Fruit fly (Drosophila melanogaster) S2 (cell line): Measurements from ENCODE around the gene CecA2.

Experiments
- CG8478 ChIP-seq: fragments of >200 bp; optimal IDR thresholded peaks from 2 replicates; lab custom pipeline; 2018
- CTCF ChIP-seq, 2 experiments: fragments of >200 bp; optimal IDR thresholded peaks; 2 replicates each; lab custom pipeline; 2018

Gene CecA2

DNA sequence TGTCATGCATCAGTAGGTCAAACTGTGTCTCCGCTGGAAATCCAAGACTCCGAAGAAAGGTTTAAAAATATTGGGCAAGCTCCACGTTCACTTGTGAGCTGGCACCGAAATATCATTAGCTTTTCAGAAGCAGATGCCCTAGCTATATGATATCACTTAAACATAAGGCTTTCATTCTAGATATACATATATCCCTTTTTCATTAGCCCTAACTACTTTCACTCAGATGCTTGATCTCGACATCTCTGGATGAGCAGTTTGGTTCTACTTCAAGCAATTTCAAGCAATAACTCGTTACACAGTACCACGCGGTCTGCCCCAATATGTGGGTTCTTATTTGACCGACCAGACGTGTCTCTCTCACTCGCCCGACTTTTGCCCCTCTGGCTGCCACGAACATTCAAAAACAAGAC, 20.5 kb upstream of the CecA2 start:
- TF ChIP-seq CG8478, result no peak
- no peak for TF ChIP-seq CTCF (optimal IDR thresholded peaks at IDR 0.05; lab: Kevin White, UChicago)

DNA sequence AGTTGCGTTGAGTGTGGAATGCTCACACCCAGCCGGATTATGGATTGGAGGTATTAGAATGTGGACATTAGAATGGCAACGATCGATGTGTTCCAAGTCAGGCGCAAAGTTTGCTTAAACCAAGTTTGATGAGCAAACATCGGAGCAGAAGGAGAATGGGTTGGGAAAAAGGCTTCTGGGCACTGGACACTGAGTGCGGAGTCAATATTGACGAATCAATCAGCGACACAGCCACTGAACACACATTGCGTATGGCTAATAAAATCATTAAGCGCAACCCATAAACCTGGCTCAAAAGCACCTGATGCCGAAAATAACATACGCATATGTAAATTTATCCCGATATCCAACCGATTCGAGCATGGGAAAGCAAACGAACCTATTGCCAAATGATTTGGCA, 18.1 kb upstream of the CecA2 start:
- TF ChIP-seq CTCF (optimal IDR thresholded peaks at IDR 0.05; lab: Kevin White, UChicago) (no peak), CG8478 (no peak)

DNA sequence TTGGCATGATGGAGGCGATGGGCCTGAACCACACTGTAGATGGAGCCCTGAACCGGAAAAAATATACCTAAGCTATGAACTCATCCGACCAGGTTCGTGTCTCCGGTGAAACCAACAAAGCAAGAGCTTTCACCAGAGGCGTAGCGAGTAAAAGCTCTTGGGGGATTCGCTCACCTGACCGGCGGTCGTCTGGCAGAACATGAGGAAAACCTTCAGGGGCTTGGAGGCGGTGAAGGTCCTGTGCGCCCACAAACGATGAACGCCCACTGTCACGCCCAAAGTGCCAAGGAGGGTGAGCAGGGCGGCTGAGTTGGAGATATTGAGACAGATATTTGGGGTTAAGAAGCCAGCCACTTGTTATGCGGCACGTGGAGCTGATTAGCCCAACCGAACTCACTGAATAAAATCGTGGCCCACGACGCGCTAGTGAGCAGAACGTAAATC, 16.3 kb upstream of the CecA2 start:
- no peak for TF ChIP-seq CG8478
- TF ChIP-seq CTCF (optimal IDR thresholded peaks at IDR 0.05; lab: Kevin White, UChicago), result peak; percentile 17 to 19

dm6 chr3R:30196128-30196527, 15.8 kb upstream of the CecA2 start, which contains the start of gene CG15531:
Gene CG15531, minus strand, starts transcription at chr3R:30196228.
- TF ChIP-seq CTCF (optimal IDR thresholded peaks at IDR 0.05; lab: Kevin White, UChicago) (no peak), CG8478 (no peak)

dm6 chr3R:30197796-30198195, 14.2 kb upstream of the CecA2 start:
- TF ChIP-seq CG8478 (no peak), CTCF (optimal IDR thresholded peaks at IDR 0.05; lab: Kevin White, UChicago) (no peak)

dm6 chr3R:30198793-30199192, 13.2 kb upstream of the CecA2 start:
- TF ChIP-seq CG8478 (no peak), CTCF (optimal IDR thresholded peaks at IDR 0.05; lab: Kevin White, UChicago) (no peak)

DNA sequence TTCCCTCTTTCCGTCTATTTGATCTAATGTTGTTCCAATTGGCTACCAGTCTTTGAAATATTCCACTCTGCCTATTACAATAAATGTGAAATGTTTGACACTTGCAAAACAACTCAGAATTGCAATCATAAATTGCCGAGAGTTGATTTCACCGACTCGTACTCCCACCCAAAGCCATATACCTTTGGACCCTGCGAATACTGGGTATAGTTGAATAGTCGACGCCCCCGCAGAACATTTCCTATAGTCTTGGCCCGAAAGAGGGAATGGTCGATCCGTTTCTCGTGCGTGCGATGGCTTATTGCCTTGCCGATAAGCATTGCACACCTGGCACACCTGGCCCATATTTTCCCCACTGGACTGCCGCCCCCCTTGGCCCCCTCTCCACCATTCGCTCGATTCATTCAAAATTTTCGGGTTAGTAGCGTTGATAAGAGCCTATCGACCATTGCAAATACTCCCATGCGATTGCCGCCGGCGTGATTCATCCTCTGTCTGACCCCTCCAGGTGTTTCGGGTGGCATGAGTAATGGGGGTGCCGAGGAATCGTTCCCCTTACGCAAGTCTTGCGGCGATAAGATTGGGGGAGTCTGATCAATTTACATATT, 11.8 kb upstream of the CecA2 start:
- TF ChIP-seq CTCF (optimal IDR thresholded peaks at IDR 0.05; lab: Kevin White, UChicago) (no peak), CG8478 (no peak)

- TF ChIP-seq CTCF (optimal IDR thresholded peaks at IDR 0.05; lab: Kevin White, UChicago), result no peak
- TF ChIP-seq CG8478, result no peak
Observed at dm6 chr3R:30201064-30201463, 10.9 kb upstream of the CecA2 start.

dm6 chr3R:30202898-30203103, 9.2 kb upstream of the CecA2 start, which contains the start of gene CG9743:
Gene CG9743, minus strand, starts transcription at chr3R:30202998.
- TF ChIP-seq CTCF (optimal IDR thresholded peaks at IDR 0.05; lab: Kevin White, UChicago) (no peak), CG8478 (no peak)

DNA sequence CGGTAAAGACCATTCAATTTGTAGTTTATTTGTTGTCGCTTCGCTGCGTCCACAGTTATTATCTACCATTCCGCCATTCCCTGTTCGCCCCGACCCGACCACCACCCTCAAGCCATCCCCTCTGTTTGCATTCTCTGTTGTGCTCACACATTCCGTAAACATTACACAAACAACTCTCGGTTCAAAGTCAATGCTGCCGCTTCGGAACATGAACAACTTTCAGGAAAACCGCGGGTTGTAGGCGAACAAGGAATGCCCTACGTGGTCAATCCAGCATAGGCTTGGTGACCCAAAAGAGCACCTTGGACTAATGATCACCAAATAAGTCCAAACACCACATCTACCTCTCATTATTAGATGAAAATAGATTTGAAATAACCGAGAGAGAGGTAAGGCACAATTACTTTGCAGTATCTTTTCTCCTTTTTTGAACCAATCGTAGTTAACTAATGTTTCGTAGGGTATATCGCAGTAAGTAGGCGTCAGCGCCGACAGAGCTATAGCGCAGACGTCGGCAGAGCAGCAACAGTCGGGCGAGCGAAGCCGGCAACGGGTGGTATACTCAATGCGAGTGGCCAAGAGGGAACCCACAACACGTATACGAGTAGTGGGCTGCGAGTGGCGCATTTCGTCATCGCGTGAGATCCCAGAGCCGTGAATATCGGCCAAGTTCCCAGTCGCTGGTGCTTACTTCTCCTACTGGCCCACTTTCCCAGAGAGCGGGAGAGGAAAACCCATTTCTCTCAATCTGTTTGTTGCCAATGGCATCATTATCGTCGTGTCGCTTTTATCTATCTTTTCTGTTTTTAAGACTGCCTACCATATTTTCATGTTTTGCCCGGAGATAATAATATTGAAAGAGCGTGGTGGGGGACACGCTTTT, 8.6 kb upstream of the CecA2 start:
- TF ChIP-seq CTCF (optimal IDR thresholded peaks at IDR 0.05; lab: Kevin White, UChicago) (no peak), CG8478 (no peak)

dm6 chr3R:30204004-30204603, 7.9 kb upstream of the CecA2 start:
- TF ChIP-seq CTCF (optimal IDR thresholded peaks at IDR 0.05; lab: Kevin White, UChicago), result no peak
- no peak for TF ChIP-seq CG8478

DNA sequence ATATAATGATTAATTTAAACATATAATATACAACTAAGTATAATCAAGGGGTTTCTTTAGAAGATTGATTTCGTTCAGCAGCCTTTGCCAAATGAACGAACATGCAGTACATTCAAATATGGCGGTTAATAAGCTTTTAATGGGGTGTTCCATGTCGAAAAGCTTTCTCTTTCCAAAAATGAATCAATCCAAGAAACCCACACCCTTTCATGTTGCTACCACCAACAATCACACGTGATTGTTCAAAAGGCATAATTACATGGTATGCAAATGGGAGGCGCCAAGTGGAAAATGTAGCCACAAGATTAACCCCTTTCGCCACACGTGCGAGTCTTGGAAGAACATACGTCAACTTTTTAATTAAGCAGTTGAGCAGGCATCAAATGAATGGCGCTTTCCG, 6.0 kb upstream of the CecA2 start:
- no peak for TF ChIP-seq CTCF (optimal IDR thresholded peaks at IDR 0.05; lab: Kevin White, UChicago)
- no peak for TF ChIP-seq CG8478

DNA sequence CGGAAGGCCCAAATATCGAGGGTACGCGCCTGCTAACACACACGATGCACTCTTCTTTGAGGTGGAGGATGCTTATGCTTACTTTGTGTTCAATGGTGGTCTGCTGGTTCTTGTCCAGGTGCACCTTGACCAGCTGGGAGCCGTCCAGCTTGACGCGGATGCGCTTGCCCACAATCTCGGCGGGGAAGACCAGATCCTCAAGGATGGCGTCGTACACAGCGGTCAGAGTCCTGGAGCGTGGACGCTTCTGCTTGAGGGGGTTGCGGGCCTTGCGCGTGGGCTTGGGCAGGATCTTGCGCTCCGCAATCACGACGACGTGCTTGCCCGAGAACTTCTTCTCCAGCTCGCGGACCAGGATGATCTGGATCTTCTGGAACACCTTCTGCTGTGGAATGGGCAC, 3.9 kb upstream of the CecA2 start:
- no peak for TF ChIP-seq CTCF (optimal IDR thresholded peaks at IDR 0.05; lab: Kevin White, UChicago)

- TF ChIP-seq CG8478 (no peak), CTCF (optimal IDR thresholded peaks at IDR 0.05; lab: Kevin White, UChicago) (peak; percentile 43 to 88)
Observed at dm6 chr3R:30208766-30209484, 3.0 kb upstream of the CecA2 start, which contains the start of gene RpS7. Gene RpS7, minus strand, starts transcription at chr3R:30209020.

- TF ChIP-seq CG8478 (no peak), CTCF (optimal IDR thresholded peaks at IDR 0.05; lab: Kevin White, UChicago) (no peak)
Observed at dm6 chr3R:30209648-30210047, 2.3 kb upstream of the CecA2 start, which contains the start of gene Anp. Gene Anp, plus strand, starts transcription at chr3R:30209948.
